Fruit fly (Drosophila melanogaster): ENCODE results near the gene Doc1.
A peak's percentile ranks its signal among the peaks of the same experiment; 100 is the strongest.

Gene Doc1

dm6 chr3L:9055870-9056807 lies 15.0 kb downstream of the Doc1 start:
- TF ChIP-seq CG10348 (GFP tag; IDR thresholded peaks at IDR 0.05) (no peak), rn (GFP tag; IDR thresholded peaks at IDR 0.05) (no peak), CG17806 (tag; optimal IDR thresholded peaks at IDR 0.05) (no peak), CG34367 (tag; optimal IDR thresholded peaks at IDR 0.05) (no peak), CG15710 (tag; optimal IDR thresholded peaks at IDR 0.05) (no peak), CG8159 (tag; optimal IDR thresholded peaks at IDR 0.05) (no peak), Ets98B (GFP tag; IDR thresholded peaks at IDR 0.05) (peak; percentile 23; the same call in 1 of the 2 replicates), Pif1B (GFP tag; optimal IDR thresholded peaks at IDR 0.05) (no peak), CG13204 (GFP tag; optimal IDR thresholded peaks at IDR 0.05) (peak; percentile 92), Pif1A (GFP tag; optimal IDR thresholded peaks at IDR 0.05) (peak; percentile 50), fd96Ca (GFP tag; IDR thresholded peaks at IDR 0.05) (peak; percentile 48; the same call in 1 of the 3 replicates), CG4496 (GFP tag; IDR thresholded peaks at IDR 0.05) (peak; percentile 49; the same call in 1 of the 3 replicates), CG9948 (tag; optimal IDR thresholded peaks at IDR 0.05) (no peak), gl (tag; optimal IDR thresholded peaks at IDR 0.05) (no peak), CG12605 (GFP tag; IDR thresholded peaks at IDR 0.05) (0 out of 2 replicates have a peak, but pooled peaks have one; percentile 40), CG14655 (GFP tag; optimal IDR thresholded peaks at IDR 0.05) (no peak), D1 (tag; optimal IDR thresholded peaks at IDR 0.05) (no peak), EcR (GFP tag; optimal IDR thresholded peaks at IDR 0.05) (peak; percentile 90), Snoo (tag; optimal IDR thresholded peaks at IDR 0.05) (peak; percentile 11), CG8301 (tag; optimal IDR thresholded peaks at IDR 0.05) (no peak), CG32121 (GFP tag; IDR thresholded peaks at IDR 0.05) (peak; percentile 51; the same call in 1 of the 2 replicates)

DNA sequence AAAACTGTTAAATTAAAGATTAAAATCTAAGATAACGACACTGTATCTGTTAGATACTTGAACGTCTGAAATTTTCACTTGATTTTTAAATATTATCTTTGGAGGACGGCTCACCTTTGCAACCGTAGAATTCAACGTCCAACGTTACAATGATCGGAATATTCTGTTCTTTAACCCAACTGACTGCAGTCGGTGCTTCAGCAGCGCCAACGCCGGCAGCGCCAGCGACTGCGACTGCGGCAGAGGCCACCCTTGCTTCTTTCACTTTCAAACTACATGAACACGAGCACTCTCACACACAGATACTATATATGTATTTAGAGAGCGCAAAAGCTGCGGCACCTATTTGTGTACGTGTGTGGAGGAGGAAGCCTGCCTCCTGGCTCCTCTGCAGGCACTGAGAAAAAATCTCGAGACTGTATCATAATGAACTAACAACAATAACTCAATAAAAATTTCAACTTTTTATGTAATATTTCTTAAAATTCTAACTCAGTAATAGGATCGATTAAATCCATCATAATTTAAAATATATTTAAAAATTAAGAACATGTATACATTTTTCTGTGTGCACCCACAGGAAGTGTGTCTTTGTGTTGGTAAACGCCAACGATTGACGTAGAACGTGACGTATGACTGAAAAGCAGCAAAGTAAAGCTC lies 16.4 kb downstream of the Doc1 start:
- peak; percentile 96 for TF ChIP-seq CG34367 (tag; optimal IDR thresholded peaks at IDR 0.05)
- peak; percentile 96 for TF ChIP-seq fd96Ca (GFP tag; IDR thresholded peaks at IDR 0.05)
- peak; percentile 97 for TF ChIP-seq CG32121 (GFP tag; IDR thresholded peaks at IDR 0.05)
- peak; percentile 97 for TF ChIP-seq Pif1B (GFP tag; optimal IDR thresholded peaks at IDR 0.05)
- TF ChIP-seq CG9948 (tag; optimal IDR thresholded peaks at IDR 0.05), result peak; percentile 98
- peak; percentile 94 for TF ChIP-seq Snoo (tag; optimal IDR thresholded peaks at IDR 0.05)
- TF ChIP-seq EcR (GFP tag; optimal IDR thresholded peaks at IDR 0.05), result peak; percentile 57
- peak; percentile 99 for TF ChIP-seq CG8159 (tag; optimal IDR thresholded peaks at IDR 0.05)
- TF ChIP-seq D1 (tag; optimal IDR thresholded peaks at IDR 0.05), result peak; percentile 93
- peak; percentile 98 for TF ChIP-seq CG14655 (GFP tag; optimal IDR thresholded peaks at IDR 0.05)
- TF ChIP-seq Ets98B (GFP tag; IDR thresholded peaks at IDR 0.05), result peak; percentile 95
- peak; percentile 93 for TF ChIP-seq Pif1A (GFP tag; optimal IDR thresholded peaks at IDR 0.05)
- TF ChIP-seq CG4496 (GFP tag; IDR thresholded peaks at IDR 0.05), result peak; percentile 97
- TF ChIP-seq gl (tag; optimal IDR thresholded peaks at IDR 0.05), result peak; percentile 93
- TF ChIP-seq CG8301 (tag; optimal IDR thresholded peaks at IDR 0.05), result peak; percentile 95
- peak; percentile 78 for TF ChIP-seq CG10348 (GFP tag; IDR thresholded peaks at IDR 0.05)
- peak; percentile 98 for TF ChIP-seq CG17806 (tag; optimal IDR thresholded peaks at IDR 0.05)
- TF ChIP-seq rn (GFP tag; IDR thresholded peaks at IDR 0.05), result peak; percentile 95
- peak; percentile 90 for TF ChIP-seq CG13204 (GFP tag; optimal IDR thresholded peaks at IDR 0.05)
- peak; percentile 99 for TF ChIP-seq CG15710 (tag; optimal IDR thresholded peaks at IDR 0.05)
- peak; percentile 94 for TF ChIP-seq CG12605 (GFP tag; IDR thresholded peaks at IDR 0.05)

DNA sequence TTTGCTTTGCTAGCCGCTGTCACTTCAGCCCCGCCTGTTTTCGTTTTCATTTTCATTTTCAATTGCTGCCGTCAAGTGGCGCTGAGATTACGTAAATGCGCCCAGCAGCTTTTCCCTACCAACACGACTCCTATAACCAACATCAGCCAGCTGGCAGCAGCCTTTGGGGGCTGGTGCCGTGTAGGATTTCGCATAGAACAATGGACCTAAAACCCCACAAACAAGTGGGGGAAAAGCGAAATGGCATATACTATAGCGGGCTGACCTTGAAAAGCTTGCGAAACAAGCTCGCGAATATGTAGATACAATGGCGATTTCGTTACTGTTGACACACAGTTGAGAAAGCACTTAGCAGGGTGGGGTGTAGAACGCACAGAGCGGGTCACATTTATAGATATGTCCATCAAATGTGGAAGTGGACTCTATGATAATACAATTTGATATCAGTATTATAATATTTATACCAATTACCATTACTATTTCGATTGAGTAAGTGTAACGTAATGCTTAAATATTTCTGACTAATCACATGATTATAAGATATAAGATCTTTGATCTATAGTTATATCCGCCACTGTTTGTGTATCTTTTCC lies 18.5 kb downstream of the Doc1 start:
- TF ChIP-seq CG8159 (tag; optimal IDR thresholded peaks at IDR 0.05) (peak; percentile 11), CG15710 (tag; optimal IDR thresholded peaks at IDR 0.05) (peak; percentile 16), D1 (tag; optimal IDR thresholded peaks at IDR 0.05) (no peak), CG34367 (tag; optimal IDR thresholded peaks at IDR 0.05) (peak; percentile 7)

DNA sequence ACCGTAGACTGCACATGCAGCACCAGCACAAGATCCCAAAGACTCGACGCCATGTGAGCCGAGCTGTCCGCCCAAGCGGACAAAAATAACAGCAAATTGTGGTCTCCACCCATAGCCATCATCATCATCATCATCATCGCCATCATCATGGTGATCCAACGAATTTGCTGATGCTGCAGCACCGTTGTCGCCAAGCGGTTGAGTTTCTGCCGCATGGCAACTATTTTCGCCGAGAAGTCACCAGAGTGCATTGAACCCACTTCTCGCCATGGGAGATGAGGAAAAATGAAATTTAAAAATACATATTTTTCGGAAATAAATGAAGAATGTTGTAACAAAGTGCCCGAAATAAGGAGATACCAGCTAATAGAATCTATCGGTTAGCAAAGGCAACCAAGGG lies 20.3 kb downstream of the Doc1 start:
- no peak for TF ChIP-seq CG10348 (GFP tag; IDR thresholded peaks at IDR 0.05)
- peak; percentile 72 for TF ChIP-seq EcR (GFP tag; optimal IDR thresholded peaks at IDR 0.05)

- no peak for TF ChIP-seq Pif1B (GFP tag; optimal IDR thresholded peaks at IDR 0.05)
- no peak for TF ChIP-seq rn (GFP tag; IDR thresholded peaks at IDR 0.05)
- no peak for TF ChIP-seq EcR (GFP tag; optimal IDR thresholded peaks at IDR 0.05)
- TF ChIP-seq CG15710 (tag; optimal IDR thresholded peaks at IDR 0.05), result no peak
- no peak for TF ChIP-seq CG13204 (GFP tag; optimal IDR thresholded peaks at IDR 0.05)
- TF ChIP-seq CG10348 (GFP tag; IDR thresholded peaks at IDR 0.05), result no peak
- no peak for TF ChIP-seq Pif1A (GFP tag; optimal IDR thresholded peaks at IDR 0.05)
- TF ChIP-seq Snoo (tag; optimal IDR thresholded peaks at IDR 0.05), result no peak
- TF ChIP-seq CG8159 (tag; optimal IDR thresholded peaks at IDR 0.05), result no peak
- no peak for TF ChIP-seq D1 (tag; optimal IDR thresholded peaks at IDR 0.05)
- no peak for TF ChIP-seq CG4496 (GFP tag; IDR thresholded peaks at IDR 0.05)
- no peak for TF ChIP-seq CG32121 (GFP tag; IDR thresholded peaks at IDR 0.05)
- no peak for TF ChIP-seq CG12605 (GFP tag; IDR thresholded peaks at IDR 0.05)
- TF ChIP-seq CG8301 (tag; optimal IDR thresholded peaks at IDR 0.05), result no peak
- TF ChIP-seq CG34367 (tag; optimal IDR thresholded peaks at IDR 0.05), result no peak
- no peak for TF ChIP-seq Ets98B (GFP tag; IDR thresholded peaks at IDR 0.05)
- TF ChIP-seq CG14655 (GFP tag; optimal IDR thresholded peaks at IDR 0.05), result no peak
Measured at dm6 chr3L:9062816-9063215, 21.6 kb downstream of the Doc1 start.

All from whole organism, pupa.